Worm (Caenorhabditis elegans): ENCODE data around the gene grl-24.

DNA sequence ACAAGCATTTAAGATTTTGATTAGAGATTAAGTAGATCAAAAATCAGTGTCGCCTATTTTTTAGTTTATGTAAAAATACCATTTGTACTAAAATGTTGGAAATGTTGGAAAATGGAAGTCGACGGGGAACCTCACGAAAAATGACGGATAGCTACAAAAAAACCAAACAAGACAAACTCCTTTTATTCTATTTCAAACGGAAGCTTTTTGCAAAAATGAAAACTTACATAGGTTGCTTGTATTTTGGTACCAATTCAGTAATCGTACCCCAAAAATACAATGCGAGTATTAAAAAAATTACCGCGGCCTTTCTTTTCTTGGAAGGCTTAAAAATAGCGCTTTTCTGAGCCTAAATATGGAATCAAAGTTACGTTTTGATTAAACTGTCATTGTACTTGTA, 21.6 kb downstream of the grl-24 start:
- TF ChIP-seq W03F9.2 (tag; optimal IDR thresholded peaks at IDR 0.05) (no peak), dao-5 (tag; optimal IDR thresholded peaks at IDR 0.05) (no peak)

Data from whole organism, L4/young adult.